Worm (Caenorhabditis elegans) whole organism, L4 larva: Measurements from ENCODE around the gene set-6.

Experiments used
- D1046.2 ChIP-seq: fragments of 200-800 bp; sonication (Bioruptor generic); IDR thresholded peaks from 2 replicates; pipeline ENCODE4 v1.3.6; 2022; ENCODE audit warnings: missing genetic modification characterization, missing compliant biosample characterization
- F26F4.8 ChIP-seq: fragments of 200-800 bp; sonication (Bioruptor generic); conservative IDR thresholded peaks from 2 replicates; pipeline ENCODE4 v1.3.6; 2022; ENCODE audit warnings: missing genetic modification characterization, missing compliant biosample characterization
- R02D3.7 ChIP-seq: fragments of 150-350 bp; sonication (generic microtip); optimal IDR thresholded peaks from 3 replicates; lab custom pipeline; 2014; ENCODE audit warnings: missing biosample characterization, missing genetic modification characterization
- T20F7.1 ChIP-seq: fragments of 200-800 bp; sonication (Bioruptor generic); optimal IDR thresholded peaks from 2 replicates; lab custom pipeline; 2018; ENCODE audit warnings: mild to moderate bottlenecking, missing genetic modification characterization, missing compliant biosample characterization
- T26A8.4 ChIP-seq: fragments of 200-800 bp; sonication (Bioruptor generic); IDR thresholded peaks from 2 replicates; pipeline ENCODE4 v1.3.6; 2022; ENCODE audit warnings: missing genetic modification characterization, missing compliant biosample characterization
- Y5F2A.4 ChIP-seq: fragments of 200-800 bp; sonication (Bioruptor generic); optimal IDR thresholded peaks from 2 replicates; lab custom pipeline; 2018; ENCODE audit warnings: mild to moderate bottlenecking, missing genetic modification characterization, missing compliant biosample characterization
- Y75B8A.6 ChIP-seq: fragments of 200-800 bp; sonication (Bioruptor generic); IDR thresholded peaks from 2 replicates; pipeline ENCODE4 v1.3.6; 2022; ENCODE audit warnings: missing genetic modification reagents, missing genetic modification characterization, missing compliant biosample characterization
- ZK546.5 ChIP-seq, 2 experiments: sonication (generic microtip); optimal IDR thresholded peaks; 2 replicates each; lab custom pipeline; 2017; ENCODE audit warnings: missing biosample characterization in 2 of 2, missing genetic modification characterization in 2 of 2
- aha-1 ChIP-seq: fragments of 150-350 bp; peaks from one replicate; lab custom pipeline; 2014; ENCODE audit warnings: missing biosample characterization, missing genetic modification characterization
- ceh-62 ChIP-seq: sonication (generic microtip); optimal IDR thresholded peaks from 2 replicates; lab custom pipeline; 2017; ENCODE audit warnings: missing biosample characterization, missing genetic modification characterization
- ctbp-1 ChIP-seq: fragments of 200-800 bp; sonication (Bioruptor generic); IDR thresholded peaks from 2 replicates; pipeline ENCODE4 v1.3.6; 2022; ENCODE audit warnings: missing genetic modification reagents, missing genetic modification characterization, missing compliant biosample characterization
- daf-16 ChIP-seq, 3 experiments: sonication (generic microtip); optimal IDR thresholded peaks; 2 replicates each; lab custom pipeline; 2016 to 2017; ENCODE audit warnings: missing genetic modification characterization in 3 of 3, missing genetic modification reagents in 3 of 3, mild to moderate bottlenecking in 2 of 3, missing compliant biosample characterization in 2 of 3, missing biosample characterization in 1 of 3, moderate library complexity in 1 of 3
- dmd-9 ChIP-seq: fragments of 200-800 bp; sonication (Bioruptor generic); IDR thresholded peaks from 2 replicates; pipeline ENCODE4 v1.3.6; 2022; ENCODE audit warnings: missing genetic modification reagents, missing genetic modification characterization, missing compliant biosample characterization
- duxl-1 ChIP-seq: sonication (generic microtip); optimal IDR thresholded peaks from 2 replicates; lab custom pipeline; 2016; ENCODE audit warnings: mild to moderate bottlenecking, missing genetic modification characterization, moderate library complexity, missing compliant biosample characterization; ENCODE audit not compliant: poor library complexity
- egl-27 ChIP-seq: sonication (generic microtip); optimal IDR thresholded peaks from 3 replicates; lab custom pipeline; 2017; ENCODE audit warnings: missing biosample characterization, missing genetic modification reagents, missing genetic modification characterization
- egl-43 ChIP-seq: fragments of 200-800 bp; sonication (Bioruptor generic); IDR thresholded peaks from 2 replicates; pipeline ENCODE4 v1.3.6; 2022; ENCODE audit warnings: missing genetic modification reagents, missing genetic modification characterization, missing compliant biosample characterization
- fos-1 ChIP-seq: fragments of 150-350 bp; optimal IDR thresholded peaks from 2 replicates; lab custom pipeline; 2014; ENCODE audit warnings: missing biosample characterization, missing genetic modification characterization
- hlh-11 ChIP-seq: fragments of 200-800 bp; sonication (Bioruptor generic); optimal IDR thresholded peaks from 2 replicates; lab custom pipeline; 2018; ENCODE audit warnings: mild to moderate bottlenecking, missing genetic modification characterization, missing compliant biosample characterization
- hlh-30 ChIP-seq: sonication (generic microtip); optimal IDR thresholded peaks from 2 replicates; lab custom pipeline; 2017; ENCODE audit warnings: antibody characterized with exemption, mild to moderate bottlenecking, missing genetic modification characterization, missing compliant biosample characterization; ENCODE audit not compliant: insufficient read depth
- lim-7 ChIP-seq: fragments of 200-800 bp; sonication (Bioruptor generic); IDR thresholded peaks from 2 replicates; pipeline ENCODE4 v1.3.6; 2022; ENCODE audit warnings: missing genetic modification characterization, missing compliant biosample characterization
- lin-15B ChIP-seq: fragments of 150-350 bp; sonication (generic microtip); optimal IDR thresholded peaks from 3 replicates; lab custom pipeline; 2014; ENCODE audit warnings: missing biosample characterization, missing genetic modification characterization
- lin-29 ChIP-seq: fragments of 200-800 bp; sonication (Bioruptor generic); IDR thresholded peaks from 2 replicates; pipeline ENCODE4 v1.3.6; 2022; ENCODE audit warnings: missing genetic modification reagents, missing genetic modification characterization, missing compliant biosample characterization
- lin-38 ChIP-seq: fragments of 200-800 bp; sonication (Bioruptor generic); IDR thresholded peaks from 2 replicates; pipeline ENCODE4 v1.3.6; 2022; ENCODE audit warnings: missing genetic modification reagents, missing genetic modification characterization, missing compliant biosample characterization
- lsy-2 ChIP-seq, 2 experiments: fragments of 150-350 bp in 1 of 2; sonication (generic microtip) in 1 of 2; optimal IDR thresholded peaks; 2 replicates each; lab custom pipeline; 2014 to 2017; ENCODE audit warnings: missing biosample characterization in 2 of 2, missing genetic modification characterization in 2 of 2
- mdl-1 ChIP-seq, 2 experiments: fragments of 150-350 bp in 1 of 2; sonication (generic microtip) in 1 of 2; optimal IDR thresholded peaks; 2 replicates each; lab custom pipeline; 2014 to 2017; ENCODE audit warnings: missing biosample characterization in 2 of 2, missing genetic modification characterization in 2 of 2
- mep-1 ChIP-seq: fragments of 150-350 bp; sonication (generic microtip); optimal IDR thresholded peaks from 3 replicates; lab custom pipeline; 2014; ENCODE audit warnings: missing biosample characterization, missing genetic modification characterization
- mxl-2 ChIP-seq: fragments of 200-800 bp; sonication (Bioruptor generic); conservative IDR thresholded peaks from 2 replicates; pipeline ENCODE4 v1.3.6; 2022; ENCODE audit warnings: missing genetic modification reagents, missing genetic modification characterization, missing compliant biosample characterization
- nhr-102 ChIP-seq: sonication (generic microtip); optimal IDR thresholded peaks from 2 replicates; lab custom pipeline; 2016; ENCODE audit warnings: mild to moderate bottlenecking, missing genetic modification characterization, moderate library complexity, missing compliant biosample characterization
- nhr-28 ChIP-seq: fragments of 150-350 bp; optimal IDR thresholded peaks from 2 replicates; lab custom pipeline; 2014; ENCODE audit warnings: missing biosample characterization, missing genetic modification characterization
- nhr-42 ChIP-seq: fragments of 200-800 bp; sonication (Bioruptor generic); IDR thresholded peaks from 2 replicates; pipeline ENCODE4 v1.3.6; 2022; ENCODE audit warnings: missing genetic modification characterization, missing compliant biosample characterization
- nhr-48 ChIP-seq: sonication (generic microtip); optimal IDR thresholded peaks from 2 replicates; lab custom pipeline; 2016; ENCODE audit warnings: mild to moderate bottlenecking, missing genetic modification characterization, missing compliant biosample characterization
- php-3 ChIP-seq: fragments of 200-800 bp; sonication (Bioruptor generic); IDR thresholded peaks from 2 replicates; pipeline ENCODE4 v1.3.6; 2022; ENCODE audit warnings: missing genetic modification reagents, missing genetic modification characterization, missing compliant biosample characterization
- pqm-1 ChIP-seq: sonication (generic microtip); optimal IDR thresholded peaks from 2 replicates; lab custom pipeline; 2017; ENCODE audit warnings: missing biosample characterization, missing genetic modification characterization
- sdz-12 ChIP-seq: fragments of 200-800 bp; sonication (Bioruptor generic); optimal IDR thresholded peaks from 2 replicates; lab custom pipeline; 2018; ENCODE audit warnings: mild to moderate bottlenecking, missing genetic modification characterization, missing compliant biosample characterization
- skn-1 ChIP-seq: fragments of 150-350 bp; optimal IDR thresholded peaks from 2 replicates; lab custom pipeline; 2014; ENCODE audit warnings: missing biosample characterization, missing genetic modification characterization
- snpc-1.2 ChIP-seq: fragments of 200-800 bp; sonication (Bioruptor generic); IDR thresholded peaks from 2 replicates; pipeline ENCODE4 v1.3.6; 2022; ENCODE audit warnings: missing genetic modification reagents, missing genetic modification characterization, missing compliant biosample characterization
- snpc-4 ChIP-seq: fragments of 150-350 bp; optimal IDR thresholded peaks from 2 replicates; lab custom pipeline; 2014; ENCODE audit warnings: missing biosample characterization, missing genetic modification characterization
- spr-3 ChIP-seq: fragments of 200-800 bp; sonication (Bioruptor generic); optimal IDR thresholded peaks from 2 replicates; lab custom pipeline; 2018; ENCODE audit warnings: mild to moderate bottlenecking, missing genetic modification characterization, missing compliant biosample characterization
- tag-97 ChIP-seq: fragments of 200-800 bp; sonication (Bioruptor generic); IDR thresholded peaks from 2 replicates; pipeline ENCODE4 v1.3.6; 2022; ENCODE audit warnings: missing genetic modification characterization, missing compliant biosample characterization
- zfp-3 ChIP-seq: fragments of 200-800 bp; sonication (Bioruptor generic); conservative IDR thresholded peaks from 2 replicates; pipeline ENCODE4 v1.3.6; 2022; ENCODE audit warnings: missing genetic modification reagents, missing genetic modification characterization, missing compliant biosample characterization
- zip-2 ChIP-seq: fragments of 150-350 bp; optimal IDR thresholded peaks from 2 replicates; lab custom pipeline; 2014; ENCODE audit warnings: missing biosample characterization, missing genetic modification characterization
- ztf-11 ChIP-seq: fragments of 150-350 bp; optimal IDR thresholded peaks from 2 replicates; lab custom pipeline; 2014; ENCODE audit warnings: missing biosample characterization, missing genetic modification characterization
- ztf-7 ChIP-seq: fragments of 150-350 bp; optimal IDR thresholded peaks from 2 replicates; lab custom pipeline; 2014; ENCODE audit warnings: missing biosample characterization, missing genetic modification characterization

The set-6 gene

DNA sequence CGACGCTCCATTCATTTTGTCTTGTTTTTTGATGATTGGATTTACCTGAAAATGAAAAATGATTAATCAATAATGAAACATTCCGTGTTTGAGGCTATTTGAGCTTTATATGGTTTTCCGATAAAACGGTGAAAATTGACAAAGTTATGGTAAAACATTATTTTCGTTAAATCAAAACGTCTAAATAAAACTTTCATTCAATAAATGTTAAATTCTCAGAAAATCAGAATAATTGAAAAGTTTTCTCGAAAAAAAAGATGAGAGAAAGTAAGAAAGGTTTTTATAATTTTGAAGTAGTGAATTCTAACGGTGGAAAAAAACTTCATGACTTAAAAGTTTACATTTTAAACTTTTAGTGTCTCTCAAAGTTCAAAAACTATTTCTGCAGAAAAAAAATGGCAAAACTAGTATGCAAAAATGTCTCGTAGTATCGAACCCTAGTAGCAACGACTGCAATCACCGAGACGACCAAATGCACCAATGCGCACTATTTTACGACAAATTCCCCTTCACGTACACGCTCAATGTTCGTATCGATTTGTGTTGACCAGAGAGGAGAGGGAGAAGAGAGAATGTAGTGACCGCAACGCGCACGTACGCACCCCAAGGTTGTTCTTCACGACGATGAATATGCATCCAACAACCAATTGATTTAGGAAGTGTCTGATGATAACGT, 27.6 kb downstream of the set-6 start, which contains the start of gene nfya-1 (continued):
- TF ChIP-seq Y5F2A.4 (GFP tag; lab: Kevin White, UChicago) (no peak), spr-3 (no peak), nhr-28 (tag; lab: Kevin White, UChicago) (peak; percentile 60), ctbp-1 (GFP tag; lab: Robert Waterston, UW) (no peak), zfp-3 (no peak), sdz-12 (GFP tag; lab: Kevin White, UChicago) (no peak), ztf-11 (no peak)

DNA sequence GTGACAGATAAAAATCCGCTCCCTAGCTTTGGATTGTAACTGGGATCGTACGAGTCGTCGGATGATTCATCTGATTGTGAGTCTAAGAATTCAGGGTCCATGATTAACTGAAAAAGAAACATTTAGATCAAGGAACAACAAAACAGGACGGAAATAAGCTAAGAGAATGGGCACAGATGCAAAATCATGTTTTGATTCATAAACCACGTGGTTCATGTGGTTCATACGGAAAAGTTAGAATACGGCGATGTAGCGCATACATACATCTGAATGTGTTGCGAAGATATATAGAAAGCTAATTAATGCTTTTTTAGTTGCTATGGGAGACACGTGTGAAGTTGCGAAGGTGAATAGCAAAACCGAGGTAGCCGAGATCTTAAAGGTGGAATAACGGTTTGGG, 32.5 kb downstream of the set-6 start, which contains the start of gene F55G7.3:
TSS of gene F55G7.3 (minus strand) at position 101 of the 400 bp plus-strand sequence.
- TF ChIP-seq nhr-48 (tag; lab: Kevin White, UChicago) (no peak), lim-7 (GFP tag; lab: Robert Waterston, UW) (no peak), hlh-11 (tag; lab: Kevin White, UChicago) (no peak), R02D3.7 (tag; lab: Kevin White, UChicago) (no peak), aha-1 (peak; percentile 46), ZK546.5 (tag; optimal IDR thresholded peaks at IDR 0.05; lab: Kevin White, UChicago) (no peak), T20F7.1 (GFP tag; lab: Kevin White, UChicago) (no peak), duxl-1 (tag; lab: Kevin White, UChicago) (no peak)

DNA sequence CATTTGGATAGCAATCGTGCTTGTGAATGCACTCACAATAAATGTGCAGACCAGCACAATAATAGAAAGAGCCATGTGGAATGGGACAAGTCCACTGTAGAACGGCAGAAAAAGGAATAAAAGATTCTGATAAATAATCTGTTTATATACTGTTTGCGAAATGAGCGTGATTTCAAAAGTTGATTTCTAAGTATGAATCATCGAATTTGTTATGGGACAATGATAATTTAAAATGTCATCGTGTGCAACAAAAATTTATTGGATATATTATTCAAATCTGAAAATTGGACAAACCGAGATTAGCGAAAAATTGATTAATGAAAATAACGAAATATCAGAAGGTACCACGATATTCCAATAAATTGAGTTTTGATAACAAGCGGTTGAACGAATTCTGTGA, 35.7 kb downstream of the set-6 start, which contains the start of gene F55G7.5:
TSS of gene F55G7.5 (minus strand) at position 101 of the 400 bp plus-strand sequence.
- no peak for TF ChIP-seq ztf-7 (tag; lab: Kevin White, UChicago)
- no peak for TF ChIP-seq ceh-62 (tag; lab: Kevin White, UChicago)
- no peak for TF ChIP-seq D1046.2
- no peak for TF ChIP-seq mdl-1 (tag; optimal IDR thresholded peaks at IDR 0.05; lab: Kevin White, UChicago)
- no peak for TF ChIP-seq lsy-2 (tag; optimal IDR thresholded peaks at IDR 0.05; lab: Kevin White, UChicago)
- TF ChIP-seq ZK546.5 (tag; optimal IDR thresholded peaks at IDR 0.05; lab: Kevin White, UChicago), result no peak
- no peak for TF ChIP-seq egl-27
- no peak for TF ChIP-seq fos-1 (tag; lab: Kevin White, UChicago)
- TF ChIP-seq nhr-102, result no peak
- TF ChIP-seq snpc-4 (tag; lab: Kevin White, UChicago), result no peak
- no peak for TF ChIP-seq hlh-30 (tag; lab: Kevin White, UChicago)
- no peak for TF ChIP-seq F26F4.8 (GFP tag; lab: Robert Waterston, UW)
- TF ChIP-seq aha-1, result no peak
- TF ChIP-seq pqm-1 (tag; lab: Kevin White, UChicago), result no peak
- no peak for TF ChIP-seq lin-29 (GFP tag; lab: Robert Waterston, UW)

DNA sequence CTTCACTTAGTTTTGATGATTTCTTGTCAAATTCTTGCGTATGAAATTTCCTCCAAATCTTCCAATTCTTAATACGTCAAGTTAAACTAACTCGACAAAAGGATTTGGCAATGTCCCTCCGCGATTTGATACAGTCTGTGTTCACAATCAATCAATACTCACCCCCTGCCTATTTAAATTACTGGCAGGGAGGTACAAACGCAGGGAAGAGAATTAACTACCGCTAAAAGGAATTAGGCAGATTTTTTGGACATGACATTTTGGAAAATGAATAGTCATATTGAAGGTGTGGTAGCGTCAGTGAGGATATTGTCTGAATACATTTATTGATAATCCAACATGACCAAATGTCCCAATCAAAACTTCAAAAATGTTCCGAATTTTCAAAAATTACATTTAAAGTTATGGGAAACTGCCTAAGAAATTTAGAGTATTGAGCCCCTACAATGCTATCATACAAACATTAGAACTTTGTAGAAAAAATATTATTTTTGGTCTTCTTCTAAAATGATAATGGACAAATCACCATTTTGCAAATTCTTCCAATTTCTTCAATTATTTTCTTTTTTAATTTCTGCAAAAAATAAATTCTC, 37.0 kb downstream of the set-6 start:
- TF ChIP-seq aha-1 (peak; percentile 100), skn-1 (tag; lab: Kevin White, UChicago) (no peak), mep-1 (tag; lab: Kevin White, UChicago) (peak; percentile 100), Y5F2A.4 (GFP tag; lab: Kevin White, UChicago) (peak; percentile 91), ztf-7 (tag; lab: Kevin White, UChicago) (peak; percentile 97), lin-15B (tag; lab: Kevin White, UChicago) (peak; percentile 41), snpc-1.2 (GFP tag; lab: Robert Waterston, UW) (no peak; the same call in 1 of the 2 replicates), lin-29 (GFP tag; lab: Robert Waterston, UW) (peak; percentile 89), fos-1 (tag; lab: Kevin White, UChicago) (peak; percentile 85), mxl-2 (GFP tag; lab: Robert Waterston, UW) (peak; percentile 84), zip-2 (tag; lab: Kevin White, UChicago) (peak; percentile 98), R02D3.7 (tag; lab: Kevin White, UChicago) (peak; percentile 1), Y75B8A.6 (peak; percentile 89), egl-43 (GFP tag; lab: Robert Waterston, UW) (peak; percentile 98), dmd-9 (GFP tag; lab: Robert Waterston, UW) (peak; percentile 88), daf-16 (GFP tag; optimal IDR thresholded peaks at IDR 0.05; lab: Kevin White, UChicago) (peak; percentile 96 to 98), daf-16 (tag; optimal IDR thresholded peaks at IDR 0.05; lab: Kevin White, UChicago) (peak; percentile 93), sdz-12 (GFP tag; lab: Kevin White, UChicago) (peak; percentile 91), tag-97 (GFP tag; lab: Robert Waterston, UW) (no peak), lin-38 (peak; percentile 88), T26A8.4 (GFP tag; lab: Robert Waterston, UW) (peak; percentile 99), F26F4.8 (GFP tag; lab: Robert Waterston, UW) (no peak), nhr-42 (GFP tag; lab: Robert Waterston, UW) (peak; percentile 99), php-3 (GFP tag; lab: Robert Waterston, UW) (peak; percentile 96), duxl-1 (tag; lab: Kevin White, UChicago) (peak; percentile 99)
